Fruit fly (Drosophila melanogaster): ENCODE results near the gene tkv.

Gene tkv

dm6 chr2L:5223317-5223716 is 47.9 kb downstream of the tkv start:
- no peak for TF ChIP-seq pan (optimal IDR thresholded peaks at IDR 0.05)
- TF ChIP-seq Dll (optimal IDR thresholded peaks at IDR 0.05): no peak
- no peak for TF ChIP-seq CG8478 (optimal IDR thresholded peaks at IDR 0.05)
- no peak for TF ChIP-seq EcR (GFP tag; optimal IDR thresholded peaks at IDR 0.05)
- TF ChIP-seq psq (optimal IDR thresholded peaks at IDR 0.05): no peak
- TF ChIP-seq usp (GFP tag; optimal IDR thresholded peaks at IDR 0.05): no peak

DNA sequence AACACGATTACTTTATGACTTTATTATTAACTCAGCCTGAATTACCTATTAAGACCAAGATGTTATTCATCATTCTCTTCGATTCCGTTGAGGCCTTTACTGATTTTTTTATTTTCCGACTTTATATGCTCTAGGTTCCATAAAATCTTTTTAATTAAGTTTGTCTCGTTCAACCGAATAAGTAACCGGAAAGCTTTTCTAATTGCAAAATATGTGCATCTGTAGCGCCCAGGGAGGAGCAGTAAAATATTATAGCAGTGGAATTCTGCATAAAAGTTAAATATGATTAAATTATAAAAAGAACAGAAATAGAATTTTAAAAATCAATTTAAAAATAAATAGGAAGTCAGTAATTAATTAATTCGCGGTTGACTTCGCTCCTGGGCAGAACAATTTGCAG is 54.7 kb downstream of the tkv start, which contains the start of the genes CG14034 and TpnC25D:
TSS of gene CG14034 (minus strand) at position 101 of the 400 bp plus-strand sequence.
TSS of gene TpnC25D (plus strand) at position 260 of the 400 bp plus-strand sequence.
- TF ChIP-seq psq (optimal IDR thresholded peaks at IDR 0.05) (no peak), CG8478 (optimal IDR thresholded peaks at IDR 0.05) (no peak), pan (optimal IDR thresholded peaks at IDR 0.05) (no peak), usp (GFP tag; optimal IDR thresholded peaks at IDR 0.05) (no peak), EcR (GFP tag; optimal IDR thresholded peaks at IDR 0.05) (no peak), Dll (optimal IDR thresholded peaks at IDR 0.05) (no peak)

DNA sequence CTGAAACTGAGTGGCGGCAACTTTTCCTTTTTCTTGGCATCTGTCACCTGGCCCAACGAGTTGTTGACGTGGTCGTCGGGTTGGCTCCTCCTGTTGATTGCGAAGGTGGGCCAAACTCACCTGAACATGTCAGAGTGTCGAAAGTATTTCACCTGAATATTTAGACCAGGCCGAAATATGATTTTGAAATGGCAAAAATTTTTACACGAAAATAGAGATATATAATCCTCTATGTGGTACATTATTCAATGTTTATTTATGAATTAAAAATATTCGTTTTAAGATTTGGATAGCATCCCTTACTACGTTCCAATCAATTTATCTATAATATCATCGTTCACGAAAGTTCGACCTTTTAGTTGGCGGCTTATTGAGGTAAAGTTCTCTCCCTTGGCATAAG is 56.2 kb downstream of the tkv start, which contains the start of gene CG7742:
TSS of gene CG7742 (minus strand) at position 101 of the 400 bp plus-strand sequence.
- TF ChIP-seq CG8478 (optimal IDR thresholded peaks at IDR 0.05) (no peak), Dll (optimal IDR thresholded peaks at IDR 0.05) (no peak), usp (GFP tag; optimal IDR thresholded peaks at IDR 0.05) (no peak), psq (optimal IDR thresholded peaks at IDR 0.05) (no peak), EcR (GFP tag; optimal IDR thresholded peaks at IDR 0.05) (no peak), pan (optimal IDR thresholded peaks at IDR 0.05) (no peak)

- TF ChIP-seq Dll (optimal IDR thresholded peaks at IDR 0.05): no peak
- TF ChIP-seq CG8478 (optimal IDR thresholded peaks at IDR 0.05): no peak
- TF ChIP-seq pan (optimal IDR thresholded peaks at IDR 0.05): no peak
- TF ChIP-seq psq (optimal IDR thresholded peaks at IDR 0.05): no peak
- no peak for TF ChIP-seq usp (GFP tag; optimal IDR thresholded peaks at IDR 0.05)
- TF ChIP-seq EcR (GFP tag; optimal IDR thresholded peaks at IDR 0.05): no peak
Measured at dm6 chr2L:5210946-5211345, 60.2 kb downstream of the tkv start.

DNA sequence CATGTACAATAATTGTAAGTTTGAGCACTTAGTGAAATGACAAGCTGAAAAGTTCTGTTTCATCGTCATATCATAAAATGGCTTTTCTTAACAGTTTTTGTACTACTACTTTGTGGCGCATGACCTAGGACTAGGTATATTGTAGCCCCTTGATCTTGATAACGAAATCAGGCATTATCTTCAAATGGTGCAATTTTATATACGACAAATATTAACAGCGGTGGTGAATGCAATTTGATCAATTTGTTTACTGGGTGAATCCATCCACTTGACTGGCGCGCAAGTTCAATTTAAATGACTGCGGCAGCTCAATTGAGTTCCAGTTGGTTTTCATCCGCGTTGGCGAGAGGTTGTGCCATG is 61.1 kb downstream of the tkv start, which contains the start of gene Cyp28d1:
TSS of gene Cyp28d1 (plus strand) at position 316 of the 360 bp plus-strand sequence.
- no peak for TF ChIP-seq EcR (GFP tag; optimal IDR thresholded peaks at IDR 0.05)
- no peak for TF ChIP-seq psq (optimal IDR thresholded peaks at IDR 0.05)
- no peak for TF ChIP-seq Dll (optimal IDR thresholded peaks at IDR 0.05)
- no peak for TF ChIP-seq pan (optimal IDR thresholded peaks at IDR 0.05)
- no peak for TF ChIP-seq CG8478 (optimal IDR thresholded peaks at IDR 0.05)
- TF ChIP-seq usp (GFP tag; optimal IDR thresholded peaks at IDR 0.05): no peak

DNA sequence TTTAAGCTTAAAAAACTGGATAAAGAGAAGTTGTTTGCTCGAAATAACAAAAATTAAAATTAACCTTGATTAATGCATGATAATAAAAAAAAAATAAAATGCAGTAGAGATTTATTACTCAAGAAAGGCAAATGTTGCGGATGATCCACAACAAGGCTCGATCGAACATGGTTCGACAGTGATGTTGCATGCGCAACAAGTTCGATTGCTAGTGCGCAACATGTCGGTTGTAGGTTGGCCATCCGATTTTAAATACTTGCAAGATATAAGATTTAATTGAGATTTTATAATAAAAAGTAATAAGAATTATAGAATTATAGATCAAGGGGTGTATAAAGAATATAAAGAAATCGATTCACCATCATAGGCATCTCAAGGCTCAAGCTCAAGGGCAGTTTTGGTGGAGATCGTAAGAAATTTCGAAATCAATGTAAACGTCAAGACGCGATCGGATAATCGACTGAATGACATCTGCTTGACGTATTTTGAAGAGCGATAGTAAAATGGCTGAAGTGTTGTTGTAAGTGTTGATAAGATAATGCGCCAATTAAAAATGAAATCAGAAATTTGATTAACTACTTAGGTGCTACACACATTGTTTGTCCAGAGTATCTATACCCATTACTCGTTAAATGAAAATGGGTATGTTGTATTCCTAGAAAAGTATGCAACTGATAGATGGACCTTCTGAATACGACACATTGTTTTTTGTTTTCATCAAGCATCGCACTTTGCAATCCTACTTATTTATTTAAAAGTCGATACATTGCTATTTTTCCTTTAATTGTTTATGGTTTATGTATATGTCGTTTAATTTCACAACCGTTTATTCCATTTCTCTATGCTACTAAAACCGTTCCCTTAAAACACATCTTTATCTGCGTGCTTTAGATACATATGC is 61.7 kb downstream of the tkv start:
- TF ChIP-seq CG8478 (optimal IDR thresholded peaks at IDR 0.05): no peak
- TF ChIP-seq Dll (optimal IDR thresholded peaks at IDR 0.05): no peak
- TF ChIP-seq usp (GFP tag; optimal IDR thresholded peaks at IDR 0.05): no peak

DNA sequence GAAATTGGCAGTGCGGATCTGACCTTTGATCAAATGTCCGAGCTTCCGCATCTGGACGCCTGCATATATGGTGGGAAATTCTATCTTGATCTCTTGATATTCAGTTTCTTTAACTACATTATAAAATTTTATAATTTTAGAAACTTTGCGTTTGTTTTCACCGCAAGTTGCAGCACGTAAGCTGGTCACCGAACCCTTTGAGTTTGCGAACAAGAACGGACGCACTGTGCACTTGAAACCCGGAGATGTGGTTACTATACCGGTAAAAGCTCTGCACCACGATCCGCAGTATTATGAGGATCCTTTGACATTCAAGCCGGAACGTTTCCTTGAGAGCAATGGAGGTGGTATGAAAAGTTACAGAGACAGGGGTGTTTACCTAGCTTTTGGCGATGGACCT is 62.6 kb downstream of the tkv start:
- no peak for TF ChIP-seq psq (optimal IDR thresholded peaks at IDR 0.05)
- no peak for TF ChIP-seq Dll (optimal IDR thresholded peaks at IDR 0.05)

DNA sequence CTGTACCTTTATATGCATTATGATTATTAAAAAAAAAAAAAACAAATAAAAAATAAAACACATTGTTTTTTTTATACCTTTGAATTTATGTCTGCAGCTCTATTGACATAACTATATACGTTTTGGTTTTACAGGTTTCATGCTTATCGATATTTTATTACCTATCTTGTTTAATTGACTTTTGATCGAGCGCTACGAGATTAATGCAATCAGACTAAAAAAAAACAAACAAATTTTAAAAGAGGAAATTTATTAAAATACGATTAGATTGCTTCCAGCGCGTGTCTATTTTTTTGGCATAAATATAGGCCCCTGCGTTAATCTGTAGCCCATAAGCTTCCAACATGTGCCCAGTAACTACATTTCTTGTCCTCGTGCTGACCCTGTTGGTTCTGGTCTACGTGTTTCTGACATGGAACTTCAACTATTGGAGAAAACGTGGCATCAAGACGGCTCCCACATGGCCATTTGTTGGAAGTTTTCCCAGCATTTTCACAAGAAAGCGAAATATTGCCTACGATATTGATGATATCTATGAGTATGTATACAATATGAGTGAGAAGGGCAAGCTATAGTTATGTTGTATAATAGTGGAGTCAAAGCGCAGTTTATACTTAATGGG is 64.1 kb downstream of the tkv start, which contains the start of gene Cyp28d2:
TSS of gene Cyp28d2 (plus strand) at position 304 of the 622 bp plus-strand sequence.
- TF ChIP-seq psq (optimal IDR thresholded peaks at IDR 0.05) (no peak), EcR (GFP tag; optimal IDR thresholded peaks at IDR 0.05) (no peak), pan (optimal IDR thresholded peaks at IDR 0.05) (no peak), usp (GFP tag; optimal IDR thresholded peaks at IDR 0.05) (no peak), CG8478 (optimal IDR thresholded peaks at IDR 0.05) (no peak), Dll (optimal IDR thresholded peaks at IDR 0.05) (no peak)

dm6 chr2L:5197200-5197599 is 74.0 kb downstream of the tkv start:
- TF ChIP-seq EcR (GFP tag; optimal IDR thresholded peaks at IDR 0.05): no peak
- no peak for TF ChIP-seq psq (optimal IDR thresholded peaks at IDR 0.05)
- no peak for TF ChIP-seq usp (GFP tag; optimal IDR thresholded peaks at IDR 0.05)
- no peak for TF ChIP-seq pan (optimal IDR thresholded peaks at IDR 0.05)
- TF ChIP-seq Dll (optimal IDR thresholded peaks at IDR 0.05): no peak
- TF ChIP-seq CG8478 (optimal IDR thresholded peaks at IDR 0.05): no peak

- no peak for TF ChIP-seq Dll (optimal IDR thresholded peaks at IDR 0.05)
- TF ChIP-seq EcR (GFP tag; optimal IDR thresholded peaks at IDR 0.05): no peak
Measured at dm6 chr2L:5196684-5197083, 74.5 kb downstream of the tkv start.

DNA sequence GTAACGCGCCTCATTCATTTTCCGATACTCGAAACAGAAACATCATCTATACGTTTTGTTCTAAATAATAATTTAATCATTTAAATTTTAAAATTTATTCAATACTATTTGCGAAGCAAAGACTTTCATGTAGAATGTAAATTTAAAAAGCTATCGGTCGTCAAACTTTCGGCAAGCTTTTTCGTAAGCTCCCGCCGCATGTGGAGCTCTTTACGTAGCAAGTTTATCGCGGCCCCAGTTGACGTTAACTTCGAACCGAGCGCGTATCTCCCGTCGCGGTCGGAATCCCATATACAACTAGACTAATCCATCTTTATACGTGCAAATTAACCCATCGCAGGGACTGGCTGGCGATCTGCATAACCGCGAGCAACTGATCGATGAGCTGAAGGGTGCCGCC is 75.5 kb downstream of the tkv start:
- TF ChIP-seq psq (optimal IDR thresholded peaks at IDR 0.05) (no peak), Dll (optimal IDR thresholded peaks at IDR 0.05) (no peak), CG8478 (optimal IDR thresholded peaks at IDR 0.05) (no peak), EcR (GFP tag; optimal IDR thresholded peaks at IDR 0.05) (no peak), pan (optimal IDR thresholded peaks at IDR 0.05) (no peak), usp (GFP tag; optimal IDR thresholded peaks at IDR 0.05) (no peak)

DNA sequence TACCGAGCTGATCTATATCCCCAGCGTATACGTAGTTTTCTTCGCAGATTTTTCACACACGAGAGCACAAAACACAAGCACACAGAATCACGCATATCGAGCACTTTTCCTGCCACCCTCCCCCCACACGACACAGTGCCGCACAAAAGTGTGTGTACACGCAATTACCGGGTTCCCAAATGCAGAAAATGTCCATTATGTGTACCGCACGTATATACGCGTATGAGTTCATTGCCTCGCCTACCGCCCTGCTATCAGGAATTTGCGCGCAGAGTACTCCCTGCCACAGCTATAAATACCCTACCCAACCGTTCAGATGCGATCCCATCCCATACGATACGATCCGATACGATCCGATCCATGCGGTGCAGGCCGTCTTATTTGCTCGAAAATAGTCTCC is 84.6 kb downstream of the tkv start:
- TF ChIP-seq psq (optimal IDR thresholded peaks at IDR 0.05) (no peak), Dll (optimal IDR thresholded peaks at IDR 0.05) (no peak), pan (optimal IDR thresholded peaks at IDR 0.05) (no peak), CG8478 (optimal IDR thresholded peaks at IDR 0.05) (no peak), EcR (GFP tag; optimal IDR thresholded peaks at IDR 0.05) (no peak), usp (GFP tag; optimal IDR thresholded peaks at IDR 0.05) (no peak)
